Worm (Caenorhabditis elegans) whole organism, midembryonic: Measurements from ENCODE around the gene Y42G9A.3.

Experiments
- T22C8.4 ChIP-seq: fragments of 200-800 bp; sonication (Bioruptor generic); IDR thresholded peaks from 2 replicates; pipeline ENCODE4 v1.3.6; 2022; ENCODE audit warnings: missing genetic modification characterization, missing compliant biosample characterization
- cog-1 ChIP-seq: sonication (generic microtip); optimal IDR thresholded peaks from 2 replicates; lab custom pipeline; 2016; ENCODE audit warnings: missing genetic modification characterization, missing compliant biosample characterization
- klf-2 ChIP-seq: fragments of 200-800 bp; sonication (Bioruptor generic); conservative IDR thresholded peaks from 2 replicates; pipeline ENCODE4 v1.3.6; 2022; ENCODE audit warnings: missing genetic modification reagents, missing genetic modification characterization, missing compliant biosample characterization
- ref-1 ChIP-seq: fragments of 200-800 bp; sonication (Bioruptor generic); conservative IDR thresholded peaks from 2 replicates; pipeline ENCODE4 v1.3.6; 2022; ENCODE audit warnings: missing genetic modification reagents, missing genetic modification characterization, missing compliant biosample characterization
- ztf-23 ChIP-seq: fragments of 200-800 bp; sonication (Bioruptor generic); IDR thresholded peaks from 2 replicates; pipeline ENCODE4 v1.3.6; 2022; ENCODE audit warnings: missing genetic modification reagents, missing genetic modification characterization, missing compliant biosample characterization

ce11 chrIII:6105897-6106296 is 40.2 kb upstream of the Y42G9A.3 start:
- no peak for TF ChIP-seq klf-2 (GFP tag; lab: Robert Waterston, UW)
- no peak for TF ChIP-seq cog-1 (tag; lab: Kevin White, UChicago)
- TF ChIP-seq T22C8.4 (GFP tag; lab: Robert Waterston, UW): no peak
- TF ChIP-seq ztf-23 (GFP tag; lab: Robert Waterston, UW): no peak
- TF ChIP-seq ref-1 (GFP tag; lab: Robert Waterston, UW): no peak
